Fruit fly (Drosophila melanogaster) whole organism: ENCODE results near the gene CG7794.
A peak's percentile ranks its signal among the peaks of the same experiment; 100 is the strongest.

Experiments
- CG8478 ChIP-seq: fragments of >200 bp; optimal IDR thresholded peaks from 2 replicates; lab custom pipeline; 2018; ENCODE audit warnings: inconsistent platforms
- Dll ChIP-seq: fragments of >200 bp; optimal IDR thresholded peaks from 2 replicates; lab custom pipeline; 2017
- EcR ChIP-seq, 2 experiments: fragments of >200 bp; optimal IDR thresholded peaks; 2 replicates each; lab custom pipeline; 2017; ENCODE audit warnings: missing biosample characterization in 2 of 2, missing genetic modification characterization in 2 of 2, missing genetic modification reagents in 2 of 2
- pan ChIP-seq: fragments of >200 bp; optimal IDR thresholded peaks from 2 replicates; lab custom pipeline; 2017
- psq ChIP-seq: fragments of >200 bp; optimal IDR thresholded peaks from 2 replicates; lab custom pipeline; 2017
- usp ChIP-seq: fragments of >200 bp; optimal IDR thresholded peaks from 2 replicates; lab custom pipeline; 2017; ENCODE audit warnings: missing biosample characterization, missing genetic modification characterization, mixed read lengths

CG7794 gene

DNA sequence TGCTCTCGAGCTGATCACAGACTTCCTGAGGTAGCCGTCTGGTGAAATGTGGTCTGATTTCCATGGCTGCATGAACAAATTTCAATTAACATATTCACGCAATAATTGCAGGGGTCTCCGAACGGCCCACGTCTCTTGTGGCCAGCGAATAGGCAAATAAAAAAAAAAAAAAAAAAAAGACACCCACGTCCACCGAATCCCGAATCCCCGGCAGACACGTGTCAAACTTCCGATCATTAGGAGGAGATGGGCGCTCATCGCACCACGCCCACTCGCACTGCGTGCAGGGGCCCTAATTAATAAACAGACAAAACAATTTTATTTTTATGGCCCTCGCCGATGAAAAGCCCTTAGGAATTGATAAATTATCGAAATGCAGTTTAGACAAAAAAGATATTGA, 20.1 kb downstream of the CG7794 start:
- TF ChIP-seq psq (no peak), CG8478 (lab: Kevin White, UChicago) (no peak), EcR (GFP tag; optimal IDR thresholded peaks at IDR 0.05; lab: Kevin White, UChicago) (no peak), Dll (lab: Kevin White, UChicago) (no peak), pan (lab: Kevin White, UChicago) (no peak), usp (GFP tag; lab: Kevin White, UChicago) (no peak)

DNA sequence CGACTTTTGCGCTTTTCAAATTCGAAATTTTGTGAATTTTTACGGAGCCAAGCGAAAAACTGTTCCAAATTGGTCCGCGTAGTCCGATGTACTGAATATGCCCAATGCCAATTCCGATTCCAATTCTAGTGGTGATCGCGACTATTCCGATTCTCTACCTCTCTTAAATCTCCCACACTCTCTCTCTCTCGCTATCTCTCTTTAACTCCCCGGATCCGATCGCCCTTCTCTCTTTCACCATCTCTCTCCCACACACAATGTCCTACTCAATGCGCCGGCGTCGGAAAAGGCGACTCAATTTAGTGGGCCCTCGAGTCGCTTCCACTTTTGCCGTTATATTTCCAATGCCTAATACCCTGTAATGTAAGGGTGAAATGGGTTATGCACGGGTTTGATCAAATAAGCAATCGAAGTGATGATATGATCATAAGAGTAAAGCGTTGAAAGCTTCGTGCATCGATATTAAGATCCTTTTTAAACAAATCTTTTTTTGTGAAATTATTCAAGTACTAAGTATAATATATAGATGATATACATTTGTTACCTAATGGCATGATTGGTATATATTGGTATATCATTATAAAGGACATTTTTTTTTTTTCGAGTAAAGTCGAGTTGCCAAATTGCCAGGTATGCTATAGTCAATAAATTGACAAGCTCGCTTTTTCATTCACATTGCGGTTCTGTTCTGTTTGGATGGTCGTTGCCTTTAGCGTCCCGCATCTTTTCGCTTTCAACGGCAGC, 25.9 kb downstream of the CG7794 start:
- TF ChIP-seq pan (lab: Kevin White, UChicago) (peak; percentile 48), EcR (GFP tag; optimal IDR thresholded peaks at IDR 0.05; lab: Kevin White, UChicago) (no peak)

DNA sequence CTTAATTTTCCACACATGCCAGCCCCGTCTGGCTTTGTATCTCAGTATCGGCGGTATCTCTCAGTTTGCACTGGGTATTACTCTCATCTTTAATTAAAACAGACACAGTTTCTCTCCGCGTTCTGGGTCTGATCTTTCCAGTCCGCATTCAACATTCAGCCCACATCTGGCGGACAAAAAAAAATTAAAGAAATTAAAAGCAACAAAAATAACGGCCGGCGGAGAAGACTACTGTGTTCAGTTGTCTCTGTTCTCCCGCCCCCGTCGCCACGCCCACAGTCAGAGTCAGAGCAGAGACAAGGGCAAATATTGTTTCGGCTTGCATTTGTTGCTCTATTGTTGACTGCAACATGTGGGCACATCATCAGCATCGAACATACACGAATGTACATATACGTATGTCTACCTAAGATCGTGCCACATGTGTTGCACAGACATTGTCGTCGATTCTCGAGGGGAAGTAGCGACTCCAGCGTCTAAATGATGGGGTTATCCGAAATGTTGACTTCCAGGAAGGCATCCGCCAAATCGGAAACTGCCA, 26.6 kb downstream of the CG7794 start:
- TF ChIP-seq psq (no peak), pan (lab: Kevin White, UChicago) (no peak), EcR (GFP tag; optimal IDR thresholded peaks at IDR 0.05; lab: Kevin White, UChicago) (no peak), usp (GFP tag; lab: Kevin White, UChicago) (no peak), CG8478 (lab: Kevin White, UChicago) (no peak), Dll (lab: Kevin White, UChicago) (no peak)

DNA sequence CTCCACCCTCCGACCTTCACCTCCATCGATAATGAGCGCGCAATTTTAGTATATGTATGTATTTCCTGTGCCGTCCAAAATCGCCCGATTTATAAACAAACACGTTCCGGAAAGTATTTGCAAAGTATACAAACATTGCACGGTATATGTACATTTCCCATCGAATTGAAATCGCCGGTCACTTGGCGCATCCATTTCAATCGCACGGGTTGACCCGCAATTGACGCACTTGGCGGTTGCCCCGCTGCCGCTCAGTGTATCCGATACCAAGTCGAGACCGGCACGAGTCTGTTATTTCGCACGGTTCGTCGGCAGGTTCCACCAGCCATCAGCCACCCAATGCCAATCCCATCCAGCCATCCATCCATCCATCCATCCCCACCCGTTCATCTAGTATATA, 27.1 kb downstream of the CG7794 start:
- TF ChIP-seq CG8478 (lab: Kevin White, UChicago) = no peak
- TF ChIP-seq psq = no peak

DNA sequence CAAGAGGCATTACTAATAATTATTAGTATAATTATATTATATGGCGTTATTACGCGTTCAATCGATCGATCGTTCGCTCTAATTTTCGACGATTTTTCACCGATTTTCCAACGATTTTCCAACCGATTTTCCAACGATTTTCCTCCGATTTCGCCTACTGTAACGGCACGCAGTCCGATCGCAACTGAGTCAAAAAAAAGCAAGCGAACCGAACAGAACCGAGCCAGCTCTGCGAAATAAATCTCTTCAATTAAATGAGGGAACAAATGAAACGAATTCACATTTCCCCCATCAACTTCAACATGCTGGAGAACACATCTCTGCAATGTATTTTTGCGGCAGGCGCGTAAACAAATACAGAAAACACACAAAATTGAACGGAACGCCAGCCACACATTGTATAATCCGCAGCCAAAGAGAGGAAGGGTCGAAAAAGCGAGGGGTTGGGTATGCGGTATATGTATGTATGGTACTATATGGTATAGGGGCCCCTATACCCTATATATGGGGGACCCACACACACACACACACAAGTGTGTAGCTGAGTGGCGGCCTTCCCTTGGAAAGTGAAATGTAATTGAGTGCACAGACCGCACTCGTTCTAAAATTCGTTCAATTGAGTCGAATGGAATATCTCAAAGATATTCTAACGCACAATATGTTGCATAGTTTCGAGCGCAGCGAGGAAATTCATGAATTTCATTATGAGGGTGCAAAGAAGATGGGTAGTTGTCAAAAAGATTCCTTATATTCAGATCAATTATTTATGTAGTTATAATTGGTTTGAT, 29.5 kb downstream of the CG7794 start, which contains the start of gene htl:
Gene htl (minus strand): TSS at position 186 of the 788 bp plus-strand sequence.
- TF ChIP-seq EcR (GFP tag; optimal IDR thresholded peaks at IDR 0.05; lab: Kevin White, UChicago) (no peak), Dll (lab: Kevin White, UChicago) (no peak), pan (lab: Kevin White, UChicago) (no peak), CG8478 (lab: Kevin White, UChicago) (no peak), usp (GFP tag; lab: Kevin White, UChicago) (no peak), psq (no peak)

DNA sequence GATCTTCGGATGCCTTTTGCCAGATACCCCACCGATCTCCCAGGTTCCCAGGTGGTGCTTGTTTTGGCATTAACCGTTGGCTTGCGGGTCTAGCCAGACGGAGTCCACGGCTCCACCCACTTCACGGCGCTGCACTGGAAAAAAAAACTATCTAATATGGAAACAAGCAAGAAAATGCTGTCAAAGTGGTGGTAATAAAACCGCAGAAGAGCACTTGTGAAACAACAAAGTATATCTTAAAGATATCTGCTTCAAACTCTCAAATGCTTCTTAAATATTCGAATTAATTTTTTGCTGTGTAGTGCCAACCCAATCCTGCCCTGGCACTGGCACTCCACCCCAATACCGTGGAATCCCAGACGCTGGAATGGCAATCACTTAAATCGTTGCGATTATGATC, 34.9 kb downstream of the CG7794 start:
- no peak for TF ChIP-seq usp (GFP tag; lab: Kevin White, UChicago)
- no peak for TF ChIP-seq psq
- TF ChIP-seq Dll (lab: Kevin White, UChicago) = no peak
- TF ChIP-seq pan (lab: Kevin White, UChicago) = no peak
- TF ChIP-seq CG8478 (lab: Kevin White, UChicago) = no peak
- TF ChIP-seq EcR (GFP tag; optimal IDR thresholded peaks at IDR 0.05; lab: Kevin White, UChicago) = no peak

DNA sequence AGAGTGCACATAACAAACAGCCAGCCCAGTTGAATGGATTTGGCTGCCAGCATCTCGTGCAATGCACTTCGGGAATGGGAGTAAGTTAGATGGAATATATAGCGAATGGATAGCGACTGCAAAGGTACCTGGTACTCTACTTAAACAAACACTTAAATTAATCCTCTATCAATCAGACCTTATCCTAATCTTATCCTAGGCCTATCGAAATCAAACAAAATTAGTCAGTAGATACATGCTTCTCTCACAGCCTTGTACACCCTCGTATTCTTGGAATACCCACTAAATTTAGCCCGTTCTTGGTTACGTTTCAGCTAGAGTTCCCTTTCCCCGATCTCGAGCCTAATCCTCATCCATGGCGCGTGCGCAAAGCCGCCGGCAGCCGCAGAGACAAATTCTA, 37.0 kb downstream of the CG7794 start:
- TF ChIP-seq Dll (lab: Kevin White, UChicago) (no peak), EcR (GFP tag; optimal IDR thresholded peaks at IDR 0.05; lab: Kevin White, UChicago) (no peak), CG8478 (lab: Kevin White, UChicago) (no peak), psq (no peak), pan (lab: Kevin White, UChicago) (no peak), usp (GFP tag; lab: Kevin White, UChicago) (no peak)

DNA sequence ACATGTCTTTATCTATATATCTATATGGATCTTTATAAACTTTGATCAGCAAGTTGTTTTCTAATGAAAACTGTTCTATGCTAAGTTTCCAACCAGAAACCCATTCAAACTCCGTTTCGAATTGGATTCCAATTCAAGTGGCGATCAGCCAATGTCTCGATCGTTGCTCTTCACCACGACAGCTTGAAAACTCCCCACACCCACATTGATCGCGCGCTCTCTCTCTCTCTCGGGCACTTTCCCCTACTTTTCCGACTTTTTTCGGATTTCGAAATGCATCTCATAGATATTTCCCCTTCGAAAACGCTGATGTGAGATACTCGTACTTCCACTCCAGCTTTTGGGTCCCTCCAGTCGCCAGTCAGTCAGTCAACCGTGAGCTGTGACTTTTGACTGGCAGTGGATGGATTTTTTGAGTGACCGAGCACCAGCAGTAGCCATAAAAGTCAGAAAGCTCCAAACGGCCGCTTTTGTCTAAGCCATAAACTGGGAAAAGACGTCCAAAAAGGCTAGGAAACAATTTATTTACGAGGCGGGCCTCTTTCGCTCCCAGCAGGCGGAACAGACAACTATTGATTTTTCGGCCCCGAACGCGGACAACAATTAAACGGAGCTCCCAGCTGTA, 39.8 kb downstream of the CG7794 start:
- no peak for TF ChIP-seq usp (GFP tag; lab: Kevin White, UChicago)
- TF ChIP-seq CG8478 (lab: Kevin White, UChicago) = no peak
- TF ChIP-seq EcR (GFP tag; optimal IDR thresholded peaks at IDR 0.05; lab: Kevin White, UChicago) = no peak

DNA sequence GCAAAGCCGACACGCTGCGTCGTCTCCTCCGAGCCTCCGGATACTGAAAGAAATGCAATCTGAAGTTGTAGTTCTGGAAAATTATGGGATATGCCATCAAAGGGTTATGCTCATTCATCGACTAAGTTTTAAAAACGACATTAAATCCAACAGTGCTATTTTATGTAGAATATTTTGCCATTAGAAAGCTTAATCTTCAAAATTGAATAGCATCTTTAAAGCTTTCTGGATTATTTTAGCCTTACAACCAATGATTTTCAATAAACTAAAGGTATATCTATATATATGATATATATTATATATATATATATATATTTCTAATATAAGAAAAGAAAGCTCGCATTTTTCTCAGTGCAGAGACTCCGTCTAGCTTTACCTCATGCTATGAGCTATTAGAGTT, 40.9 kb downstream of the CG7794 start:
- TF ChIP-seq psq (no peak), pan (lab: Kevin White, UChicago) (no peak), usp (GFP tag; lab: Kevin White, UChicago) (no peak), Dll (lab: Kevin White, UChicago) (no peak), CG8478 (lab: Kevin White, UChicago) (no peak), EcR (GFP tag; optimal IDR thresholded peaks at IDR 0.05; lab: Kevin White, UChicago) (no peak)

DNA sequence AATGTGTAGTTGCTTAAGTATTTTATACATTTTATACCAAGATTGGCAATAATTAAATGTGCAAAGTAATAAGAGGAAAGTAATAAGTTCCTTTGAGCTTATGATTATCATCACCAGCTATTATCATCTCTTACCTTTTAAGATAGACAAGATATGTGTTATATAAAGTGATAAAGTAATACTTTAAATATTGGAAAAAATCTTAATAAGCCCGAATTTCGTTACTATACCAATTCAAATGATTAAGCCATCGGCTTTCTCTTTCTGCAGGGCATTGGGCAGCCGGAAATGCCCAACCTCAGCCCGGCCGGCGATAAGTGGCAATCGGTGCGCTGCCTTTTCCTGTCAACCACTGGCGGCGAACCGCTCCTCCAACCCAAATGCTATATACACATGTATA, 44.4 kb downstream of the CG7794 start:
- TF ChIP-seq pan (lab: Kevin White, UChicago) (no peak), CG8478 (lab: Kevin White, UChicago) (no peak), psq (no peak)

DNA sequence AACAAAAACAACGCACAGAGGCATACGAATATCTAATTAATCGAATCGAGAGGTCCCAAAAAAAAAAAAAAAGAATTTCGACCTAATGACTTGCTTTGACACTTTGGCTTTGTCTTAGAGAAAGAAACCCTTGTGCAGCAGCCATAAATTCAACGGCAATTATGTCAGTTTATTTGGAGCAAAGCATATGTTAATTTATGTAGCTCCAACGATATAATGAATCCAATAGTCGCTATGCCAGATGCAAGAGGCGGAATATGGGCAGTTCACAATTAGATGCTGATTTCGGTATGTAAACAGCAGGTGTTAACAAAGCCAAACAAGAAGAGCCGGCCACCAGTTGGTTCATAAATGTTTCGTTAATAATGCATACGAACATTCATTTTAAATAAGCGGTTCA, 49.5 kb downstream of the CG7794 start:
- no peak for TF ChIP-seq CG8478 (lab: Kevin White, UChicago)
- TF ChIP-seq usp (GFP tag; lab: Kevin White, UChicago) = no peak
- TF ChIP-seq Dll (lab: Kevin White, UChicago) = no peak
- TF ChIP-seq EcR (GFP tag; optimal IDR thresholded peaks at IDR 0.05; lab: Kevin White, UChicago) = no peak
- TF ChIP-seq psq = no peak
- TF ChIP-seq pan (lab: Kevin White, UChicago) = no peak
